Fruit fly (Drosophila melanogaster): ENCODE data around the gene D1.

dm6 chr3R:9249736-9250044 lies 9.2 kb upstream of the D1 start:
- TF ChIP-seq CTCF (optimal IDR thresholded peaks at IDR 0.05) (no peak), CG8478 (optimal IDR thresholded peaks at IDR 0.05) (no peak)

All from S2 (cell line).